Worm (Caenorhabditis elegans) whole organism, young adult: ENCODE results near the gene Y75B8A.37.
A peak's percentile ranks its signal among the peaks of the same experiment; 100 is the strongest.

ENCODE experiments used
- C06A6.2 ChIP-seq: fragments of 200-800 bp; sonication (Bioruptor generic); conservative IDR thresholded peaks from 2 replicates; pipeline ENCODE4 v1.3.6; 2022; ENCODE audit warnings: missing genetic modification characterization, missing compliant biosample characterization
- F22D6.2 ChIP-seq: sonication (generic microtip); optimal IDR thresholded peaks from 2 replicates; lab custom pipeline; 2016; ENCODE audit warnings: mild to moderate bottlenecking, missing genetic modification characterization, missing compliant biosample characterization
- F23B12.7 ChIP-seq: sonication (generic microtip); optimal IDR thresholded peaks from 2 replicates; lab custom pipeline; 2017; ENCODE audit warnings: missing genetic modification characterization, mild to moderate bottlenecking, missing compliant biosample characterization, antibody characterized with exemption, moderate library complexity; ENCODE audit not compliant: insufficient read depth
- F33H1.4 ChIP-seq: fragments of 200-800 bp; sonication (Bioruptor generic); IDR thresholded peaks from 2 replicates; pipeline ENCODE4 v1.3.6; 2022; ENCODE audit warnings: missing genetic modification reagents, missing genetic modification characterization, missing compliant biosample characterization
- F37B4.10 ChIP-seq: fragments of 200-800 bp; sonication (Bioruptor generic); IDR thresholded peaks from 2 replicates; pipeline ENCODE4 v1.3.6; 2022; ENCODE audit warnings: missing genetic modification characterization, missing compliant biosample characterization
- F49E8.2 ChIP-seq: sonication (generic microtip); optimal IDR thresholded peaks from 3 replicates; lab custom pipeline; 2017; ENCODE audit warnings: missing genetic modification characterization, mild to moderate bottlenecking, missing compliant biosample characterization, antibody characterized with exemption, moderate library complexity; ENCODE audit not compliant: insufficient read depth
- K11D2.4 ChIP-seq: fragments of 200-800 bp; sonication (Bioruptor generic); IDR thresholded peaks from 2 replicates; pipeline ENCODE4 v1.3.6; 2022; ENCODE audit warnings: missing genetic modification reagents, missing genetic modification characterization, missing compliant biosample characterization
- T07F8.4 ChIP-seq: sonication (generic microtip); optimal IDR thresholded peaks from 2 replicates; lab custom pipeline; 2016; ENCODE audit warnings: mild to moderate bottlenecking, missing genetic modification characterization, moderate library complexity, missing compliant biosample characterization
- Y53F4B.3 ChIP-seq: fragments of 200-800 bp; sonication (Bioruptor generic); IDR thresholded peaks from 2 replicates; pipeline ENCODE4 v1.3.6; 2022; ENCODE audit warnings: missing genetic modification reagents, missing genetic modification characterization, missing compliant biosample characterization
- Y53G8AR.9 ChIP-seq: fragments of 200-800 bp; sonication (Bioruptor generic); conservative IDR thresholded peaks from 2 replicates; pipeline ENCODE4 v1.3.6; 2022; ENCODE audit warnings: missing genetic modification reagents, missing genetic modification characterization, missing compliant biosample characterization
- ZK185.1 ChIP-seq: sonication (generic microtip); optimal IDR thresholded peaks from 2 replicates; lab custom pipeline; 2016; ENCODE audit warnings: mild to moderate bottlenecking, missing genetic modification characterization, missing compliant biosample characterization; ENCODE audit not compliant: poor library complexity, severe bottlenecking
- athp-1 ChIP-seq: sonication (generic microtip); optimal IDR thresholded peaks from 2 replicates; lab custom pipeline; 2017; ENCODE audit warnings: mild to moderate bottlenecking, missing genetic modification characterization, missing compliant biosample characterization
- attf-3 ChIP-seq: fragments of 200-800 bp; sonication (Bioruptor generic); conservative IDR thresholded peaks from 2 replicates; pipeline ENCODE4 v1.3.6; 2022; ENCODE audit warnings: missing genetic modification reagents, missing genetic modification characterization, missing compliant biosample characterization
- attf-5 ChIP-seq: fragments of 200-800 bp; sonication (Bioruptor generic); optimal IDR thresholded peaks from 2 replicates; lab custom pipeline; 2018; ENCODE audit warnings: mild to moderate bottlenecking, missing genetic modification characterization, missing compliant biosample characterization
- attf-6 ChIP-seq: fragments of 200-800 bp; sonication (Bioruptor generic); IDR thresholded peaks from 2 replicates; pipeline ENCODE4 v1.3.6; 2022; ENCODE audit warnings: missing genetic modification reagents, missing genetic modification characterization, missing compliant biosample characterization
- ccch-3 ChIP-seq: fragments of 200-800 bp; sonication (Bioruptor generic); optimal IDR thresholded peaks from 2 replicates; lab custom pipeline; 2018; ENCODE audit warnings: mild to moderate bottlenecking, missing genetic modification characterization, missing compliant biosample characterization
- cebp-1 ChIP-seq, 2 experiments: fragments of 200-800 bp in 1 of 2; sonication (Bioruptor generic) in 1 of 2; sonication (generic microtip) in 1 of 2; IDR thresholded peaks in 1 of 2; optimal IDR thresholded peaks in 1 of 2; 2 replicates each; pipeline versions ENCODE4 v1.3.6 to Lab custom; 2017 to 2022; ENCODE audit warnings: missing compliant biosample characterization in 2 of 2, missing genetic modification characterization in 2 of 2, mild to moderate bottlenecking in 1 of 2, missing genetic modification reagents in 1 of 2, moderate library complexity in 1 of 2
- ceh-100 ChIP-seq: fragments of 200-800 bp; sonication (Bioruptor generic); IDR thresholded peaks from 2 replicates; pipeline ENCODE4 v1.3.6; 2022; ENCODE audit warnings: missing genetic modification reagents, missing genetic modification characterization, missing compliant biosample characterization
- ceh-91 ChIP-seq: fragments of 200-800 bp; sonication (Bioruptor generic); IDR thresholded peaks from 2 replicates; pipeline ENCODE4 v1.3.6; 2022; ENCODE audit warnings: missing genetic modification reagents, missing genetic modification characterization, missing compliant biosample characterization
- chd-7 ChIP-seq: sonication (generic microtip); optimal IDR thresholded peaks from 2 replicates; lab custom pipeline; 2016; ENCODE audit warnings: mild to moderate bottlenecking, missing genetic modification characterization, moderate library complexity, missing compliant biosample characterization
- lag-1 ChIP-seq: fragments of 200-800 bp; sonication (Bioruptor generic); IDR thresholded peaks from 2 replicates; pipeline ENCODE4 v1.3.6; 2022; ENCODE audit warnings: missing genetic modification reagents, missing genetic modification characterization, missing compliant biosample characterization
- lin-54 ChIP-seq: fragments of 200-800 bp; sonication (Bioruptor generic); optimal IDR thresholded peaks from 2 replicates; lab custom pipeline; 2018; ENCODE audit warnings: mild to moderate bottlenecking, missing genetic modification characterization, missing compliant biosample characterization
- lir-1 ChIP-seq: fragments of 200-800 bp; sonication (Bioruptor generic); conservative IDR thresholded peaks from 2 replicates; pipeline ENCODE4 v1.3.6; 2022; ENCODE audit warnings: missing genetic modification reagents, missing genetic modification characterization, missing compliant biosample characterization
- madf-10 ChIP-seq: sonication (generic microtip); optimal IDR thresholded peaks from 2 replicates; lab custom pipeline; 2016; ENCODE audit warnings: mild to moderate bottlenecking, missing genetic modification characterization, missing compliant biosample characterization
- madf-3 ChIP-seq: fragments of 200-800 bp; sonication (Bioruptor generic); IDR thresholded peaks from 2 replicates; pipeline ENCODE4 v1.3.6; 2022; ENCODE audit warnings: missing genetic modification reagents, missing genetic modification characterization, missing compliant biosample characterization
- madf-8 ChIP-seq: fragments of 200-800 bp; sonication (Bioruptor generic); conservative IDR thresholded peaks from 2 replicates; pipeline ENCODE4 v1.3.6; 2022; ENCODE audit warnings: missing genetic modification reagents, missing genetic modification characterization, missing compliant biosample characterization
- nfya-2 ChIP-seq: fragments of 200-800 bp; sonication (Bioruptor generic); IDR thresholded peaks from 2 replicates; pipeline ENCODE4 v1.3.6; 2022; ENCODE audit warnings: missing genetic modification reagents, missing genetic modification characterization, missing compliant biosample characterization
- nfyb-1 ChIP-seq: fragments of 200-800 bp; sonication (Bioruptor generic); IDR thresholded peaks from 2 replicates; pipeline ENCODE4 v1.3.6; 2022; ENCODE audit warnings: missing genetic modification reagents, missing genetic modification characterization, missing compliant biosample characterization
- nhr-120 ChIP-seq: fragments of 200-800 bp; sonication (Bioruptor generic); IDR thresholded peaks from 2 replicates; pipeline ENCODE4 v1.3.6; 2022; ENCODE audit warnings: missing genetic modification characterization, missing compliant biosample characterization
- nhr-90 ChIP-seq: sonication (generic microtip); optimal IDR thresholded peaks from 2 replicates; lab custom pipeline; 2016; ENCODE audit warnings: missing genotype, mild to moderate bottlenecking, missing genetic modification characterization, missing compliant biosample characterization
- rcor-1 ChIP-seq: fragments of 200-800 bp; sonication (Bioruptor generic); IDR thresholded peaks from 2 replicates; pipeline ENCODE4 v1.3.6; 2022; ENCODE audit warnings: missing genetic modification reagents, missing genetic modification characterization, missing compliant biosample characterization
- rec-8 ChIP-seq, 2 experiments: sonication (generic microtip); optimal IDR thresholded peaks; 2 replicates each; lab custom pipeline; 2016; ENCODE audit warnings: mild to moderate bottlenecking in 2 of 2, missing genetic modification characterization in 2 of 2, missing genetic modification reagents in 2 of 2, missing genotype in 2 of 2, missing biosample characterization in 1 of 2, missing compliant biosample characterization in 1 of 2, moderate library complexity in 1 of 2
- sdz-38 ChIP-seq: sonication (generic microtip); optimal IDR thresholded peaks from 2 replicates; lab custom pipeline; 2016; ENCODE audit warnings: missing genotype, missing genetic modification characterization, missing compliant biosample characterization
- snpc-4 ChIP-seq, 5 experiments: fragments of 150-350 bp in 1 of 5; sonication (generic microtip) in 4 of 5; optimal IDR thresholded peaks; 2 replicates each; lab custom pipeline; 2014 to 2018; ENCODE audit warnings: missing genetic modification characterization in 5 of 5, missing biosample characterization in 3 of 5, antibody characterized with exemption in 2 of 5, mild to moderate bottlenecking in 2 of 5, missing compliant biosample characterization in 2 of 5, missing genotype in 2 of 5, moderate library complexity in 2 of 5, missing genetic modification reagents in 1 of 5
- sptf-2 ChIP-seq: fragments of 200-800 bp; sonication (Bioruptor generic); optimal IDR thresholded peaks from 2 replicates; lab custom pipeline; 2018; ENCODE audit warnings: mild to moderate bottlenecking, missing genetic modification characterization, missing compliant biosample characterization
- tbx-9 ChIP-seq: sonication (generic microtip); optimal IDR thresholded peaks from 2 replicates; lab custom pipeline; 2016; ENCODE audit warnings: borderline replicate concordance, missing genetic modification characterization, inconsistent platforms, missing compliant biosample characterization
- tlf-1 ChIP-seq: fragments of 200-800 bp; sonication (Bioruptor generic); optimal IDR thresholded peaks from 2 replicates; lab custom pipeline; 2018; ENCODE audit warnings: mild to moderate bottlenecking, missing genetic modification characterization, missing compliant biosample characterization
- unc-62 ChIP-seq: fragments of 150-350 bp; optimal IDR thresholded peaks from 2 replicates; lab custom pipeline; 2014; ENCODE audit warnings: missing biosample characterization, missing genetic modification reagents, missing genetic modification characterization
- xnd-1 ChIP-seq: sonication (generic microtip); optimal IDR thresholded peaks from 2 replicates; lab custom pipeline; 2016; ENCODE audit warnings: missing genotype, missing genetic modification reagents, missing genetic modification characterization, missing compliant biosample characterization
- ztf-18 ChIP-seq: sonication (generic microtip); optimal IDR thresholded peaks from 2 replicates; lab custom pipeline; 2016; ENCODE audit warnings: missing genotype, mild to moderate bottlenecking, missing genetic modification characterization, missing compliant biosample characterization

The Y75B8A.37 gene

ce11 chrIII:12315179-12315578 is at the start of gene Y75B8A.37:
Gene Y75B8A.37 (plus strand): TSS chrIII:12315479.
- no peak for TF ChIP-seq nhr-90 (tag; lab: Kevin White, UChicago)
- TF ChIP-seq nhr-120 (GFP tag; lab: Robert Waterston, UW): no peak
- TF ChIP-seq tlf-1 (GFP tag; lab: Kevin White, UChicago): no peak
- no peak for TF ChIP-seq chd-7 (tag; lab: Kevin White, UChicago)
- TF ChIP-seq ztf-18 (tag; lab: Kevin White, UChicago): no peak

ce11 chrIII:12269807-12270206 is 45.5 kb upstream of the Y75B8A.37 start:
- TF ChIP-seq nfyb-1 (GFP tag; lab: Robert Waterston, UW): peak; percentile 41; the same call in 1 of the 2 replicates
- TF ChIP-seq T07F8.4 (tag; lab: Kevin White, UChicago): no peak
- TF ChIP-seq snpc-4 (GFP tag; optimal IDR thresholded peaks at IDR 0.05; lab: Kevin White, UChicago): no peak
- no peak for TF ChIP-seq snpc-4 (tag; optimal IDR thresholded peaks at IDR 0.05; lab: Kevin White, UChicago)
- TF ChIP-seq xnd-1 (tag; lab: Kevin White, UChicago): no peak
- TF ChIP-seq nhr-120 (GFP tag; lab: Robert Waterston, UW): no peak

- TF ChIP-seq madf-8 (GFP tag; lab: Robert Waterston, UW) (no peak), nfya-2 (GFP tag; lab: Robert Waterston, UW) (no peak), ceh-91 (GFP tag; lab: Robert Waterston, UW) (no peak), nfyb-1 (GFP tag; lab: Robert Waterston, UW) (peak; percentile 30; the same call in 1 of the 2 replicates), C06A6.2 (GFP tag; lab: Robert Waterston, UW) (no peak), chd-7 (tag; lab: Kevin White, UChicago) (no peak), F49E8.2 (tag; lab: Kevin White, UChicago) (no peak)
Measured at ce11 chrIII:12270391-12270790, 44.9 kb upstream of the Y75B8A.37 start.

ce11 chrIII:12273598-12274090 is 41.6 kb upstream of the Y75B8A.37 start, which contains the start of the genes Y75B8A.24 and Y75B8A.25:
Gene Y75B8A.24 (minus strand): TSS chrIII:12273752.
Gene Y75B8A.25 (plus strand): TSS chrIII:12274040.
- TF ChIP-seq madf-10 (tag; lab: Kevin White, UChicago) (peak; percentile 44), F33H1.4 (GFP tag; lab: Robert Waterston, UW) (peak; percentile 56), rcor-1 (GFP tag; lab: Robert Waterston, UW) (peak; percentile 66), lir-1 (0 out of 2 replicates have a peak, but pooled peaks have one; percentile 12), athp-1 (tag; lab: Kevin White, UChicago) (no peak), tbx-9 (no peak), F37B4.10 (GFP tag; lab: Robert Waterston, UW) (no peak), attf-6 (GFP tag; lab: Robert Waterston, UW) (no peak), lag-1 (GFP tag; lab: Robert Waterston, UW) (no peak), F22D6.2 (no peak), xnd-1 (tag; lab: Kevin White, UChicago) (peak; percentile 25), cebp-1 (GFP tag; IDR thresholded peaks at IDR 0.05; lab: Robert Waterston, UW) (no peak), cebp-1 (tag; optimal IDR thresholded peaks at IDR 0.05; lab: Kevin White, UChicago) (peak; percentile 48), ccch-3 (GFP tag; lab: Kevin White, UChicago) (no peak), ZK185.1 (tag; lab: Kevin White, UChicago) (no peak), ceh-100 (GFP tag; lab: Robert Waterston, UW) (peak; percentile 42; the same call in 1 of the 2 replicates), T07F8.4 (tag; lab: Kevin White, UChicago) (no peak), F23B12.7 (tag; lab: Kevin White, UChicago) (no peak), attf-3 (peak; percentile 22; the same call in 1 of the 2 replicates), unc-62 (GFP tag; lab: Kevin White, UChicago) (no peak), rec-8 (tag; optimal IDR thresholded peaks at IDR 0.05; lab: Kevin White, UChicago) (no peak), Y53F4B.3 (GFP tag; lab: Robert Waterston, UW) (no peak), sptf-2 (GFP tag; lab: Kevin White, UChicago) (no peak), K11D2.4 (GFP tag; lab: Robert Waterston, UW) (peak; percentile 64; the same call in 1 of the 2 replicates), attf-5 (GFP tag; lab: Kevin White, UChicago) (peak; percentile 9), Y53G8AR.9 (GFP tag; lab: Robert Waterston, UW) (0 out of 2 replicates have a peak, but pooled peaks have one; percentile 37), sdz-38 (tag; lab: Kevin White, UChicago) (no peak), madf-3 (GFP tag; lab: Robert Waterston, UW) (0 out of 2 replicates have a peak, but pooled peaks have one; percentile 62), lin-54 (peak; percentile 69)
